Worm (Caenorhabditis elegans): ENCODE measurements around the gene F17A2.13.

DNA sequence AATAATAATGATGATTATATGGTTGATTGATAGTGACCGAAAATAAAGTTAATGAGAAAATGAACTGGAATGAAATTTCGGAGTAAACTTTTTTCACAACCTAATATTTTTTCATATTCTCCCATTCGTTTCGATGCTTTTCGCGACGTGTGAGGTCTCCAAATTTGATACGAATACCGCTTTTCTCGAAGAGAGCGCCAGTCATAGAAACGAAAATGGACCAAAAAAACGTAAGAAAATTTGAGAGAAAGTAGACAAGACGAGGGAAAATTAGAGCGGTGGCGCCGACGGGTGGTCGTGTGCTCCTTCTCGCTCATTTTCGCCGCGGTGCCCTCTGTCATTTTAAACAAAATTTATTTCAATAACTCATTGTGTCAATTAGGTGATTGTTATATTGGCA is 7.1 kb upstream of the F17A2.13 start:
- TF ChIP-seq nfya-1 (tag; optimal IDR thresholded peaks at IDR 0.05; ENCODE audit: borderline replicate concordance, insufficient read depth): no peak
- TF ChIP-seq hmg-20 (GFP tag; IDR thresholded peaks at IDR 0.05): no peak
- no peak for TF ChIP-seq D2030.7 (GFP tag; IDR thresholded peaks at IDR 0.05)
- TF ChIP-seq zim-3 (tag; optimal IDR thresholded peaks at IDR 0.05): no peak
- TF ChIP-seq C06A6.2 (GFP tag; conservative IDR thresholded peaks at IDR 0.05): no peak
- no peak for TF ChIP-seq dpff-1 (tag; optimal IDR thresholded peaks at IDR 0.05)
- TF ChIP-seq die-1 (tag; optimal IDR thresholded peaks at IDR 0.05): no peak
- TF ChIP-seq ama-1 (optimal IDR thresholded peaks at IDR 0.05): no peak
- TF ChIP-seq ama-1 (GFP tag; optimal IDR thresholded peaks at IDR 0.05): no peak
